Fruit fly (Drosophila melanogaster): ENCODE results near the gene sba.

dm6 chr3R:23933684-23934575 is 11.2 kb upstream of the sba start, which contains the start of gene CG5854:
- TF ChIP-seq CG14965 (GFP tag; optimal IDR thresholded peaks at IDR 0.05; ENCODE audit: borderline replicate concordance) (no peak), Spps (tag; optimal IDR thresholded peaks at IDR 0.05) (peak; percentile 29), pum (GFP tag; optimal IDR thresholded peaks at IDR 0.05) (peak; percentile 64), Dref (GFP tag; IDR thresholded peaks at IDR 0.05) (no peak), Hr51 (GFP tag; optimal IDR thresholded peaks at IDR 0.05) (peak; percentile 57 to 78), sug (tag; optimal IDR thresholded peaks at IDR 0.05) (peak; percentile 29), schlank (tag; optimal IDR thresholded peaks at IDR 0.05) (peak; percentile 42), CG16863 (GFP tag; optimal IDR thresholded peaks at IDR 0.05) (peak; percentile 86), pita (GFP tag; optimal IDR thresholded peaks at IDR 0.05) (no peak), maf-S (GFP tag; optimal IDR thresholded peaks at IDR 0.05) (peak; percentile 42), CG11560 (tag; IDR thresholded peaks at IDR 0.05) (0 out of 3 replicates have a peak, but pooled peaks have one; percentile 8), Sry-δ (GFP tag; optimal IDR thresholded peaks at IDR 0.05) (peak; percentile 48), CG6791 (GFP tag; IDR thresholded peaks at IDR 0.05; ENCODE audit: partially characterized antibody) (no peak), CG3065 (GFP tag; optimal IDR thresholded peaks at IDR 0.05) (peak; percentile 50)

All from whole organism, embryonic.